Worm (Caenorhabditis elegans): ENCODE results near the gene nhr-232.

- TF ChIP-seq nhr-76 (tag; optimal IDR thresholded peaks at IDR 0.05) (no peak), elt-3 (tag; optimal IDR thresholded peaks at IDR 0.05) (no peak), lin-13 (tag; optimal IDR thresholded peaks at IDR 0.05) (no peak), sem-2 (GFP tag; optimal IDR thresholded peaks at IDR 0.05) (no peak), ztf-11 (tag; optimal IDR thresholded peaks at IDR 0.05) (no peak), pha-4 (tag; optimal IDR thresholded peaks at IDR 0.05) (no peak), nhr-237 (tag; optimal IDR thresholded peaks at IDR 0.05) (no peak), mep-1 (tag; optimal IDR thresholded peaks at IDR 0.05) (no peak)
Measured at ce11 chrV:10243105-10243504, 12.9 kb upstream of the nhr-232 start, which contains the start of gene C12D8.9.

Measured in whole organism, mixed stage, embryonic.